Worm (Caenorhabditis elegans) whole organism, late embryonic: ENCODE data around the gene dcr-1.
A peak's percentile ranks its signal among the peaks of the same experiment; 100 is the strongest.

Experiments
- pat-9 ChIP-seq: fragments of 200-800 bp; sonication (Bioruptor generic); optimal IDR thresholded peaks from 2 replicates; lab custom pipeline; 2018; ENCODE audit warnings: mild to moderate bottlenecking, missing genetic modification characterization, moderate library complexity, missing compliant biosample characterization
- pros-1 ChIP-seq: fragments of 150-350 bp; optimal IDR thresholded peaks from 2 replicates; lab custom pipeline; 2014; ENCODE audit warnings: missing biosample characterization, missing genetic modification reagents, missing genetic modification characterization

The dcr-1 gene

DNA sequence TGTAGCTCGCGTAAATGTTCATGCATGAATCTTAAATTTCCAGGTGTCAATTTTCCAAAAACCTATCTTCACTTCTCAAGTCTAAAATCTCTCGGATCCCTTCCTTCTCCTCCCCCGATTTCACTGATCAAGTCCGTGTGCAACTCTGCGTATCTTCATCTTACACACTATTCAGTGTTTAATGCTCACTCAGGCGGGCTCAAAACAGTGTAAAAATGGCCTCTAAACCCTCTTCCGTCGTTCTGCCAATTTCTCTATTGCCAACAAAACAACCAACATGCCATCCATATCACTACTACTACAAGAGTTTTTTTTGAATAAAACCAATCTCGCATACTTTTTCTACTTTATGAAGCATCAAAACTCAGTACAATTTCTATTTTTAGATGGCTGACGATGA, 58.0 kb downstream of the dcr-1 start, which contains the start of gene F44B9.2:
Gene F44B9.2, plus strand, starts transcription at position 387 of the 400 bp plus-strand sequence.
- TF ChIP-seq pat-9 (tag; lab: Kevin White, UChicago) (peak; percentile 5), pros-1 (tag; lab: Kevin White, UChicago) (no peak)
